Worm (Caenorhabditis elegans): Measurements from ENCODE around the gene E02A10.3.

Gene E02A10.3

ce11 chrV:12531084-12531483, 48.3 kb upstream of the E02A10.3 start:
- TF ChIP-seq fkh-8 (tag; optimal IDR thresholded peaks at IDR 0.05) (peak; percentile 77), pax-3 (tag; optimal IDR thresholded peaks at IDR 0.05) (peak; percentile 14), egl-27 (tag; optimal IDR thresholded peaks at IDR 0.05) (no peak), nhr-47 (tag; optimal IDR thresholded peaks at IDR 0.05) (peak; percentile 65), ets-5 (GFP tag; IDR thresholded peaks at IDR 0.05) (no peak), lin-14 (GFP tag; optimal IDR thresholded peaks at IDR 0.05) (peak; percentile 46), egl-13 (tag; optimal IDR thresholded peaks at IDR 0.05) (no peak), pag-3 (tag; optimal IDR thresholded peaks at IDR 0.05; ENCODE audit: borderline replicate concordance, insufficient read depth) (no peak), nhr-20 (tag; optimal IDR thresholded peaks at IDR 0.05) (peak; percentile 31), xbp-1 (tag; optimal IDR thresholded peaks at IDR 0.05) (no peak), nhr-11 (tag; optimal IDR thresholded peaks at IDR 0.05) (peak; percentile 48), efl-1 (optimal IDR thresholded peaks at IDR 0.05) (no peak), efl-1 (GFP tag; optimal IDR thresholded peaks at IDR 0.05 in 1 of 2) (no peak), nhr-71 (tag; optimal IDR thresholded peaks at IDR 0.05) (peak; percentile 69), dsc-1 (tag; optimal IDR thresholded peaks at IDR 0.05) (peak; percentile 36)

- TF ChIP-seq mep-1 (tag; optimal IDR thresholded peaks at IDR 0.05) (no peak), C04F5.9 (tag; optimal IDR thresholded peaks at IDR 0.05) (no peak), egl-13 (tag; optimal IDR thresholded peaks at IDR 0.05) (no peak), sptf-1 (tag; optimal IDR thresholded peaks at IDR 0.05) (no peak), alr-1 (tag; optimal IDR thresholded peaks at IDR 0.05; ENCODE audit: borderline replicate concordance) (no peak), elt-2 (tag; optimal IDR thresholded peaks at IDR 0.05) (peak; percentile 57), hpl-2 (GFP tag; optimal IDR thresholded peaks at IDR 0.05) (no peak), tbx-2 (tag; optimal IDR thresholded peaks at IDR 0.05) (no peak)
Observed at ce11 chrV:12532369-12532768, 47.0 kb upstream of the E02A10.3 start.

ce11 chrV:12533635-12534150, 45.7 kb upstream of the E02A10.3 start:
- TF ChIP-seq nhr-90 (tag; optimal IDR thresholded peaks at IDR 0.05; ENCODE audit: poor library complexity) (no peak), nhr-85 (tag) (peak; percentile 75), elt-3 (tag; optimal IDR thresholded peaks at IDR 0.05) (peak in 5 of 6 experiments; percentile 63 to 86 (median 80)), blmp-1 (tag; optimal IDR thresholded peaks at IDR 0.05) (peak; percentile 92), nhr-20 (tag; optimal IDR thresholded peaks at IDR 0.05) (peak; percentile 23), mef-2 (tag; optimal IDR thresholded peaks at IDR 0.05) (no peak), lin-14 (GFP tag; optimal IDR thresholded peaks at IDR 0.05) (peak; percentile 49), rnt-1 (tag; optimal IDR thresholded peaks at IDR 0.05) (peak; percentile 7), efl-1 (optimal IDR thresholded peaks at IDR 0.05) (no peak), efl-1 (GFP tag; optimal IDR thresholded peaks at IDR 0.05 in 1 of 2) (peak in 1 of 2 experiments; percentile 22), zag-1 (tag; optimal IDR thresholded peaks at IDR 0.05) (no peak)

- TF ChIP-seq tlp-1 (tag; optimal IDR thresholded peaks at IDR 0.05) (no peak), elt-3 (tag; optimal IDR thresholded peaks at IDR 0.05) (no peak), swsn-7 (tag; optimal IDR thresholded peaks at IDR 0.05) (no peak), lin-39 (tag; optimal IDR thresholded peaks at IDR 0.05) (no peak), skn-1 (tag; optimal IDR thresholded peaks at IDR 0.05) (no peak), efl-3 (GFP tag; optimal IDR thresholded peaks at IDR 0.05) (no peak), zag-1 (tag; optimal IDR thresholded peaks at IDR 0.05) (no peak), snu-23 (GFP tag; optimal IDR thresholded peaks at IDR 0.05) (no peak), aha-1 (tag; optimal IDR thresholded peaks at IDR 0.05) (no peak), nhr-237 (tag; optimal IDR thresholded peaks at IDR 0.05) (no peak), lin-14 (GFP tag; optimal IDR thresholded peaks at IDR 0.05) (no peak), pag-3 (tag; optimal IDR thresholded peaks at IDR 0.05; ENCODE audit: borderline replicate concordance, insufficient read depth) (no peak), xbp-1 (tag; optimal IDR thresholded peaks at IDR 0.05) (no peak), nhr-47 (tag; optimal IDR thresholded peaks at IDR 0.05) (no peak), efl-1 (optimal IDR thresholded peaks at IDR 0.05) (no peak), efl-1 (GFP tag; optimal IDR thresholded peaks at IDR 0.05 in 1 of 2) (no peak), ceh-8 (GFP tag; optimal IDR thresholded peaks at IDR 0.05) (no peak), mab-9 (GFP tag; IDR thresholded peaks at IDR 0.05) (no peak), Y116A8C.19 (tag; optimal IDR thresholded peaks at IDR 0.05; ENCODE audit: borderline replicate concordance) (no peak), C04F5.9 (tag; optimal IDR thresholded peaks at IDR 0.05) (no peak)
Observed at ce11 chrV:12534941-12535340, 44.5 kb upstream of the E02A10.3 start.
